Worm (Caenorhabditis elegans): ENCODE data around the gene ZC155.4.
A peak's percentile ranks its signal among the peaks of the same experiment; 100 is the strongest.

DNA sequence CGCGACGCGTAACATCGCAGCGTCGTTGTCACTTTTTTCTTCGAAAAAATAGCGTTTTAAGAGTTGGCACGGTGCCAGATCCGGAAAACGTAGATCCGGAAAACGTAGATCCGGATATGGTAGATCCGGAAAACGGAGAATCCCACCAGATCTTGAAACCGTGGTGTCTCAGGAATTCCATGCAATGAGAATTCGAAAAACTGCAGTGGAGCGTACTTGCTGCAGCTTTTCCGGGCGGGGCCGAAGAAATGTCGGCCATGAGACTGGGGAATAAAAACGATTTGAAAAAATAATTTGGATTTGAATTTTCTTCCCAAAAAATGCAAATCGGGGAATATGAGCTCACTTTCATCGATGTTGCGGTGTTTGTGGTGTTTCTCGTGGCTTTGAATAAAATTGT is 42.8 kb downstream of the ZC155.4 start, which contains the start of gene K10D2.5:
- TF ChIP-seq snpc-4 (tag; optimal IDR thresholded peaks at IDR 0.05) = peak; percentile 74
- TF ChIP-seq lin-11 (tag; optimal IDR thresholded peaks at IDR 0.05) = peak; percentile 83
- no peak for TF ChIP-seq nhr-11 (tag; optimal IDR thresholded peaks at IDR 0.05)
